Fruit fly (Drosophila melanogaster): Measurements from ENCODE around the gene CG14042.

The CG14042 gene

dm6 chr2L:5080225-5080867, 42.8 kb downstream of the CG14042 start (continued):
- TF ChIP-seq fd3F (GFP tag; optimal IDR thresholded peaks at IDR 0.05) (no peak), otp (GFP tag; IDR thresholded peaks at IDR 0.05) (no peak), trem (tag; optimal IDR thresholded peaks at IDR 0.05) (no peak), schlank (tag; optimal IDR thresholded peaks at IDR 0.05) (no peak), dmrt99B (tag; optimal IDR thresholded peaks at IDR 0.05) (peak; percentile 32), CG11560 (tag; IDR thresholded peaks at IDR 0.05) (no peak), CG33557 (GFP tag; optimal IDR thresholded peaks at IDR 0.05) (no peak), pfk (GFP tag; optimal IDR thresholded peaks at IDR 0.05) (no peak), E2f2 (GFP tag; IDR thresholded peaks at IDR 0.05) (no peak), CG7271 (tag; optimal IDR thresholded peaks at IDR 0.05) (no peak), Hr3 (GFP tag; optimal IDR thresholded peaks at IDR 0.05) (no peak), ems (GFP tag; optimal IDR thresholded peaks at IDR 0.05) (no peak), scrt (GFP tag; optimal IDR thresholded peaks at IDR 0.05) (no peak), knrl (GFP tag; IDR thresholded peaks at IDR 0.05; ENCODE audit: partially characterized antibody) (no peak), Med (GFP tag) (no peak), trh (GFP tag; optimal IDR thresholded peaks at IDR 0.05) (no peak), CG10267 (tag; optimal IDR thresholded peaks at IDR 0.05) (no peak), Mes4 (GFP tag; optimal IDR thresholded peaks at IDR 0.05) (no peak), CG6254 (GFP tag; optimal IDR thresholded peaks at IDR 0.05) (no peak), CG17612 (GFP tag; IDR thresholded peaks at IDR 0.05) (no peak), sob (GFP tag; IDR thresholded peaks at IDR 0.05) (0 out of 2 replicates have a peak, but pooled peaks have one; percentile 7), gce (GFP tag; IDR thresholded peaks at IDR 0.05) (0 out of 3 replicates have a peak, but pooled peaks have one; percentile 10), CG31441 (GFP tag; IDR thresholded peaks at IDR 0.05) (peak; percentile 44; the same call in 1 of the 2 replicates), chif (GFP tag; optimal IDR thresholded peaks at IDR 0.05) (no peak), CG17912 (GFP tag; optimal IDR thresholded peaks at IDR 0.05) (no peak), CG10321 (GFP tag; IDR thresholded peaks at IDR 0.05) (no peak), CG6683 (GFP tag; optimal IDR thresholded peaks at IDR 0.05) (no peak), CG18764 (GFP tag; optimal IDR thresholded peaks at IDR 0.05) (no peak), CG6813 (GFP tag; optimal IDR thresholded peaks at IDR 0.05) (no peak), cas (GFP tag; IDR thresholded peaks at IDR 0.05) (no peak), HmgZ (tag; optimal IDR thresholded peaks at IDR 0.05) (no peak), CG10959 (GFP tag; IDR thresholded peaks at IDR 0.05) (no peak), CG6689 (GFP tag; IDR thresholded peaks at IDR 0.05) (no peak; the same call in 1 of the 2 replicates), ab (GFP tag; optimal IDR thresholded peaks at IDR 0.05) (no peak), tx (GFP tag; optimal IDR thresholded peaks at IDR 0.05) (no peak), Hey (tag; optimal IDR thresholded peaks at IDR 0.05) (no peak), CG7963 (GFP tag; IDR thresholded peaks at IDR 0.05; ENCODE audit: partially characterized antibody) (no peak), CG5245 (GFP tag; optimal IDR thresholded peaks at IDR 0.05) (no peak), ftz-f1 (GFP tag; optimal IDR thresholded peaks at IDR 0.05) (no peak), bsh (GFP tag; optimal IDR thresholded peaks at IDR 0.05) (peak in 1 of 2 experiments; percentile 77), rib (GFP tag; IDR thresholded peaks at IDR 0.05) (no peak), Oli (tag; optimal IDR thresholded peaks at IDR 0.05) (peak; percentile 32), CG13624 (GFP tag; optimal IDR thresholded peaks at IDR 0.05) (no peak), ken (GFP tag; IDR thresholded peaks at IDR 0.05) (no peak), CG17361 (GFP tag; IDR thresholded peaks at IDR 0.05) (peak; percentile 35; the same call in 1 of the 3 replicates), CG30403 (GFP tag; optimal IDR thresholded peaks at IDR 0.05) (peak; percentile 10), maf-S (GFP tag; optimal IDR thresholded peaks at IDR 0.05) (no peak), lab (GFP tag; optimal IDR thresholded peaks at IDR 0.05) (peak; percentile 16), run (tag; optimal IDR thresholded peaks at IDR 0.05) (no peak), sens (GFP tag) (peak; percentile 59), B-H2 (GFP tag; optimal IDR thresholded peaks at IDR 0.05) (no peak)
